Fruit fly (Drosophila melanogaster): ENCODE results near the gene CG17819.

dm6 chr3R:21836201-21836504 lies 49.2 kb downstream of the CG17819 start:
- TF ChIP-seq h (optimal IDR thresholded peaks at IDR 0.05): no peak
- TF ChIP-seq insv (optimal IDR thresholded peaks at IDR 0.05): no peak
- no peak for TF ChIP-seq psq (optimal IDR thresholded peaks at IDR 0.05)
- TF ChIP-seq Myc (optimal IDR thresholded peaks at IDR 0.05): no peak
- TF ChIP-seq ttk (optimal IDR thresholded peaks at IDR 0.05): no peak
